Fruit fly (Drosophila melanogaster) whole organism, embryonic: ENCODE measurements around the gene CG7530.

Source experiments
- ATbp ChIP-seq: fragments of 200-800 bp; sonication (Bioruptor generic); optimal IDR thresholded peaks from 2 replicates; lab custom pipeline; 2017; ENCODE audit warnings: missing biosample characterization, mild to moderate bottlenecking, missing genetic modification characterization, missing genetic modification reagents
- B-H1 ChIP-seq: fragments of 200-800 bp; sonication (Bioruptor generic); IDR thresholded peaks from 3 replicates; pipeline ENCODE4 v1.3.6; 2022; ENCODE audit warnings: missing biosample characterization, missing genetic modification characterization
- CG11504 ChIP-seq: fragments of 200-800 bp; sonication (Bioruptor generic); optimal IDR thresholded peaks from 3 replicates; lab custom pipeline; 2019; ENCODE audit warnings: missing biosample characterization, mild to moderate bottlenecking, missing genetic modification characterization, moderate library complexity
- CG12104 ChIP-seq: fragments of 200-800 bp; sonication (Bioruptor generic); optimal IDR thresholded peaks from 3 replicates; lab custom pipeline; 2016; ENCODE audit warnings: missing biosample characterization, missing genetic modification characterization
- CG12769 ChIP-seq: fragments of 200-800 bp; sonication (Bioruptor generic); optimal IDR thresholded peaks from 2 replicates; lab custom pipeline; 2019; ENCODE audit warnings: missing biosample characterization, mild to moderate bottlenecking, missing genetic modification characterization, moderate library complexity
- CG14860 ChIP-seq: fragments of 200-800 bp; sonication (Bioruptor generic); IDR thresholded peaks from 3 replicates; pipeline ENCODE4 v1.3.6; 2022; ENCODE audit warnings: missing biosample characterization, missing genetic modification characterization; ENCODE audit not compliant: partially characterized antibody
- CG15601 ChIP-seq: fragments of 200-800 bp; sonication (Bioruptor generic); optimal IDR thresholded peaks from 3 replicates; lab custom pipeline; 2019; ENCODE audit warnings: missing biosample characterization, mild to moderate bottlenecking, missing genetic modification characterization, moderate library complexity
- CG17359 ChIP-seq: fragments of 200-800 bp; sonication (Bioruptor generic); optimal IDR thresholded peaks from 3 replicates; lab custom pipeline; 2018; ENCODE audit warnings: missing biosample characterization, mild to moderate bottlenecking, missing genetic modification characterization, moderate library complexity
- CG1832 ChIP-seq: fragments of 200-800 bp; sonication (Bioruptor generic); optimal IDR thresholded peaks from 2 replicates; lab custom pipeline; 2017; ENCODE audit warnings: missing biosample characterization, mild to moderate bottlenecking, missing genetic modification characterization, inconsistent platforms
- CG18599 ChIP-seq: fragments of 200-800 bp; sonication (Bioruptor generic); optimal IDR thresholded peaks from 3 replicates; lab custom pipeline; 2017; ENCODE audit warnings: missing biosample characterization, missing genetic modification characterization, mild to moderate bottlenecking, moderate library complexity, missing genetic modification reagents
- CG2875 ChIP-seq: fragments of 200-800 bp; sonication (Bioruptor generic); optimal IDR thresholded peaks from 2 replicates; lab custom pipeline; 2017; ENCODE audit warnings: missing biosample characterization, mild to moderate bottlenecking, missing genetic modification characterization, missing genetic modification reagents
- CG33557 ChIP-seq: fragments of 200-800 bp; sonication (Bioruptor generic); optimal IDR thresholded peaks from 2 replicates; lab custom pipeline; 2019; ENCODE audit warnings: missing biosample characterization, mild to moderate bottlenecking, missing genetic modification characterization, moderate library complexity
- CG4282 ChIP-seq: fragments of 200-800 bp; sonication (Bioruptor generic); optimal IDR thresholded peaks from 2 replicates; lab custom pipeline; 2016; ENCODE audit warnings: missing biosample characterization, missing genetic modification characterization
- CG4707 ChIP-seq: fragments of 200-800 bp; sonication (Bioruptor generic); optimal IDR thresholded peaks from 2 replicates; lab custom pipeline; 2018; ENCODE audit warnings: missing biosample characterization, mild to moderate bottlenecking, missing genetic modification characterization, moderate library complexity
- CG6683 ChIP-seq: fragments of 200-800 bp; sonication (Bioruptor generic); optimal IDR thresholded peaks from 2 replicates; lab custom pipeline; 2017; ENCODE audit warnings: missing biosample characterization, mild to moderate bottlenecking, missing genetic modification characterization, missing genetic modification reagents
- CG8388 ChIP-seq: fragments of 200-800 bp; sonication (Bioruptor generic); optimal IDR thresholded peaks from 2 replicates; lab custom pipeline; 2019; ENCODE audit warnings: missing biosample characterization, mild to moderate bottlenecking, missing genetic modification characterization, moderate library complexity
- D19A ChIP-seq: fragments of 200-800 bp; optimal IDR thresholded peaks from 3 replicates; lab custom pipeline; 2019; ENCODE audit warnings: missing biosample characterization, mild to moderate bottlenecking, missing genetic modification characterization, moderate library complexity
- Dad ChIP-seq: fragments of 200-800 bp; sonication (Bioruptor generic); optimal IDR thresholded peaks from 3 replicates; lab custom pipeline; 2016; ENCODE audit warnings: missing biosample characterization, missing genetic modification characterization
- Doc3 ChIP-seq: fragments of 200-800 bp; sonication (Bioruptor generic); IDR thresholded peaks from 3 replicates; pipeline ENCODE4 v1.3.6; 2022; ENCODE audit warnings: missing biosample characterization, missing genetic modification characterization; ENCODE audit not compliant: partially characterized antibody
- Ets97D ChIP-seq: fragments of 200-800 bp; sonication (Bioruptor generic); optimal IDR thresholded peaks from 3 replicates; lab custom pipeline; 2016; ENCODE audit warnings: missing biosample characterization, missing genetic modification characterization
- Fer1 ChIP-seq: fragments of 200-800 bp; sonication (Bioruptor generic); optimal IDR thresholded peaks from 2 replicates; lab custom pipeline; 2017; ENCODE audit warnings: missing biosample characterization, mild to moderate bottlenecking, missing genetic modification characterization
- Gsc ChIP-seq: fragments of 200-800 bp; sonication (Bioruptor generic); IDR thresholded peaks from 2 replicates; pipeline ENCODE4 v1.3.6; 2022; ENCODE audit warnings: missing biosample characterization, missing genetic modification characterization
- HHEX ChIP-seq: fragments of 200-800 bp; sonication (Bioruptor generic); optimal IDR thresholded peaks from 3 replicates; lab custom pipeline; 2017; ENCODE audit warnings: missing biosample characterization, mild to moderate bottlenecking, missing genetic modification characterization, missing genetic modification reagents
- HmgD ChIP-seq: fragments of 200-800 bp; sonication (Bioruptor generic); optimal IDR thresholded peaks from 3 replicates; lab custom pipeline; 2016; ENCODE audit warnings: missing biosample characterization, missing genetic modification characterization
- HmgZ ChIP-seq: fragments of 200-800 bp; sonication (Bioruptor generic); optimal IDR thresholded peaks from 2 replicates; lab custom pipeline; 2018; ENCODE audit warnings: missing biosample characterization, mild to moderate bottlenecking, missing genetic modification characterization
- NK7.1 ChIP-seq: fragments of 200-800 bp; sonication (Bioruptor generic); optimal IDR thresholded peaks from 3 replicates; lab custom pipeline; 2016; ENCODE audit warnings: missing biosample characterization, missing genetic modification characterization
- PHDP ChIP-seq: fragments of 200-800 bp; sonication (Bioruptor generic); optimal IDR thresholded peaks from 3 replicates; lab custom pipeline; 2018; ENCODE audit warnings: missing biosample characterization, mild to moderate bottlenecking, missing genetic modification characterization, moderate library complexity
- Poxn ChIP-seq: fragments of 200-800 bp; sonication (Bioruptor generic); IDR thresholded peaks from 2 replicates; pipeline ENCODE4 v1.3.6; 2022; ENCODE audit warnings: missing biosample characterization, missing genetic modification characterization
- Sry-β ChIP-seq: fragments of 200-800 bp; sonication (Bioruptor generic); optimal IDR thresholded peaks from 2 replicates; lab custom pipeline; 2018; ENCODE audit warnings: missing biosample characterization, mild to moderate bottlenecking, missing genetic modification characterization, moderate library complexity
- abd-A ChIP-seq: fragments of 200-800 bp; sonication (Bioruptor generic); optimal IDR thresholded peaks from 3 replicates; lab custom pipeline; 2019; ENCODE audit warnings: missing biosample characterization, mild to moderate bottlenecking, missing genetic modification characterization, moderate library complexity
- bcd ChIP-seq: fragments of 200-800 bp; sonication (Bioruptor generic); optimal IDR thresholded peaks from 2 replicates; lab custom pipeline; 2017; ENCODE audit warnings: missing biosample characterization, mild to moderate bottlenecking, missing genetic modification characterization
- bsh ChIP-seq, 2 experiments: fragments of 200-800 bp; sonication (Bioruptor generic); optimal IDR thresholded peaks; 2 replicates each; lab custom pipeline; 2017 to 2018; ENCODE audit warnings: mild to moderate bottlenecking in 2 of 2, missing biosample characterization in 2 of 2, missing genetic modification characterization in 2 of 2, moderate library complexity in 1 of 2
- chn ChIP-seq: fragments of 200-800 bp; sonication (Bioruptor generic); optimal IDR thresholded peaks from 2 replicates; lab custom pipeline; 2016; ENCODE audit warnings: missing biosample characterization, missing genetic modification characterization
- en ChIP-seq: fragments of 200-800 bp; sonication (Bioruptor generic); optimal IDR thresholded peaks from 2 replicates; lab custom pipeline; 2016; ENCODE audit warnings: missing biosample characterization, missing genetic modification characterization
- exex ChIP-seq: fragments of 200-800 bp; sonication (Bioruptor generic); optimal IDR thresholded peaks from 4 replicates; lab custom pipeline; 2018; ENCODE audit warnings: missing biosample characterization, mild to moderate bottlenecking, missing genetic modification characterization, moderate library complexity
- kni ChIP-seq: fragments of 200-800 bp; sonication (Bioruptor generic); optimal IDR thresholded peaks from 3 replicates; lab custom pipeline; 2017; ENCODE audit warnings: mild to moderate bottlenecking, missing biosample characterization, missing genetic modification reagents, missing genetic modification characterization
- lmd ChIP-seq: fragments of 200-800 bp; sonication (Bioruptor generic); IDR thresholded peaks from 2 replicates; pipeline ENCODE4 v1.3.6; 2022; ENCODE audit warnings: missing biosample characterization, missing genetic modification characterization
- mirr ChIP-seq: fragments of 200-800 bp; sonication (Bioruptor generic); optimal IDR thresholded peaks from 3 replicates; lab custom pipeline; 2018; ENCODE audit warnings: missing biosample characterization, mild to moderate bottlenecking, missing genetic modification characterization
- nerfin-2 ChIP-seq: fragments of 200-800 bp; sonication (Bioruptor generic); IDR thresholded peaks from 2 replicates; pipeline ENCODE4 v1.3.6; 2022; ENCODE audit warnings: missing biosample characterization, missing genetic modification characterization; ENCODE audit not compliant: partially characterized antibody
- odd ChIP-seq: fragments of 200-800 bp; sonication (Bioruptor generic); optimal IDR thresholded peaks from 2 replicates; lab custom pipeline; 2017; ENCODE audit warnings: missing biosample characterization, mild to moderate bottlenecking, missing genetic modification characterization
- pan ChIP-seq, 4 experiments: fragments of >200 bp in 3 of 4; fragments of 200-800 bp in 1 of 4; sonication (Bioruptor generic) in 1 of 4; optimal IDR thresholded peaks in 3 of 4; IDR thresholded peaks in 1 of 4; 2 replicates each; pipeline versions ENCODE4 v1.3.6 to Lab custom; 2017 to 2022; ENCODE audit warnings: missing biosample characterization in 2 of 4, missing genetic modification characterization in 2 of 4, mixed read lengths in 1 of 4
- pfk ChIP-seq: fragments of 200-800 bp; sonication (Bioruptor generic); optimal IDR thresholded peaks from 2 replicates; lab custom pipeline; 2018; ENCODE audit warnings: missing biosample characterization, mild to moderate bottlenecking, missing genetic modification characterization, moderate library complexity
- psq ChIP-seq: fragments of 200-800 bp; sonication (Bioruptor generic); optimal IDR thresholded peaks from 2 replicates; lab custom pipeline; 2017; ENCODE audit warnings: missing biosample characterization, missing genetic modification characterization
- row ChIP-seq: fragments of 200-800 bp; sonication (Bioruptor generic); IDR thresholded peaks from 3 replicates; pipeline ENCODE4 v1.3.6; 2022; ENCODE audit warnings: missing biosample characterization, missing genetic modification characterization
- sd ChIP-seq: fragments of 200-800 bp; sonication (Bioruptor generic); optimal IDR thresholded peaks from 3 replicates; lab custom pipeline; 2018; ENCODE audit warnings: missing biosample characterization, mild to moderate bottlenecking, missing genetic modification characterization, moderate library complexity
- sqz ChIP-seq: fragments of 200-800 bp; sonication (Bioruptor generic); optimal IDR thresholded peaks from 3 replicates; lab custom pipeline; 2018; ENCODE audit warnings: missing biosample characterization, mild to moderate bottlenecking, missing genetic modification characterization
- sug ChIP-seq: fragments of 200-800 bp; optimal IDR thresholded peaks from 2 replicates; lab custom pipeline; 2019; ENCODE audit warnings: missing biosample characterization, mild to moderate bottlenecking, missing genetic modification characterization, moderate library complexity
- wek ChIP-seq: fragments of 200-800 bp; sonication (Bioruptor generic); optimal IDR thresholded peaks from 3 replicates; lab custom pipeline; 2018; ENCODE audit warnings: missing biosample characterization, mild to moderate bottlenecking, missing genetic modification characterization, moderate library complexity
- zen2 ChIP-seq: fragments of 200-800 bp; sonication (Bioruptor generic); IDR thresholded peaks from 3 replicates; pipeline ENCODE4 v1.3.6; 2022; ENCODE audit warnings: missing biosample characterization, missing genetic modification characterization; ENCODE audit not compliant: partially characterized antibody

CG7530 gene

dm6 chr3R:14708948-14709385 lies 22.3 kb downstream of the CG7530 start (continued):
- TF ChIP-seq sd (tag; lab: Kevin White, UChicago) (peak; percentile 85), CG4707 (GFP tag; lab: Kevin White, UChicago) (no peak), psq (no peak), CG8388 (GFP tag; lab: Kevin White, UChicago) (no peak), zen2 (GFP tag; lab: Robert Waterston, UW) (no peak), ATbp (GFP tag; lab: Kevin White, UChicago) (peak; percentile 55), D19A (tag; lab: Kevin White, UChicago) (no peak), nerfin-2 (GFP tag; lab: Robert Waterston, UW) (no peak), B-H1 (no peak), wek (peak; percentile 33), sqz (GFP tag; lab: Kevin White, UChicago) (no peak), en (GFP tag; lab: Kevin White, UChicago) (peak; percentile 8), CG18599 (GFP tag; lab: Kevin White, UChicago) (peak; percentile 11), Ets97D (no peak), CG6683 (peak; percentile 36), chn (GFP tag; lab: Kevin White, UChicago) (no peak), Dad (GFP tag; lab: Kevin White, UChicago) (no peak), CG12769 (peak; percentile 3), pfk (GFP tag; lab: Kevin White, UChicago) (no peak), Poxn (GFP tag; lab: Robert Waterston, UW) (no peak), CG33557 (GFP tag; lab: Kevin White, UChicago) (no peak), CG1832 (GFP tag; lab: Kevin White, UChicago) (no peak), HmgZ (tag; lab: Kevin White, UChicago) (no peak), NK7.1 (no peak), pan (optimal IDR thresholded peaks at IDR 0.05; lab: Kevin White, UChicago) (no peak), pan (GFP tag; optimal IDR thresholded peaks at IDR 0.05 in 1 of 2, IDR thresholded peaks at IDR 0.05 in 1 of 2) (no peak), CG4282 (GFP tag; lab: Kevin White, UChicago) (no peak), HmgD (GFP tag; lab: Kevin White, UChicago) (no peak), mirr (peak; percentile 89), abd-A (tag; lab: Kevin White, UChicago) (no peak), sug (tag; lab: Kevin White, UChicago) (peak; percentile 59), CG12104 (GFP tag; lab: Kevin White, UChicago) (no peak), CG11504 (tag; lab: Kevin White, UChicago) (no peak), row (GFP tag; lab: Robert Waterston, UW) (no peak), CG17359 (tag; lab: Kevin White, UChicago) (peak; percentile 2), PHDP (tag; lab: Kevin White, UChicago) (no peak), bcd (no peak), Gsc (GFP tag; lab: Robert Waterston, UW) (no peak), lmd (GFP tag; lab: Robert Waterston, UW) (no peak), CG15601 (tag; lab: Kevin White, UChicago) (no peak), CG2875 (GFP tag; lab: Kevin White, UChicago) (no peak), bsh (GFP tag; optimal IDR thresholded peaks at IDR 0.05; lab: Kevin White, UChicago) (no peak), exex (tag; lab: Kevin White, UChicago) (peak; percentile 90), HHEX (no peak), CG14860 (GFP tag; lab: Robert Waterston, UW) (no peak), Doc3 (GFP tag; lab: Robert Waterston, UW) (no peak), odd (peak; percentile 7), kni (no peak), Sry-β (GFP tag; lab: Kevin White, UChicago) (no peak), Fer1 (GFP tag; lab: Kevin White, UChicago) (peak; percentile 15)
